Worm (Caenorhabditis elegans) whole organism, L4 larva: ENCODE measurements around the gene F40F11.3.

Experiments used
- F26F4.8 ChIP-seq: fragments of 200-800 bp; sonication (Bioruptor generic); conservative IDR thresholded peaks from 2 replicates; pipeline ENCODE4 v1.3.6; 2022; ENCODE audit warnings: missing genetic modification characterization, missing compliant biosample characterization
- F37D6.2 ChIP-seq: sonication (generic microtip); optimal IDR thresholded peaks from 2 replicates; lab custom pipeline; 2016; ENCODE audit warnings: mild to moderate bottlenecking, missing genetic modification characterization, missing compliant biosample characterization
- F44E2.7 ChIP-seq: fragments of 200-800 bp; sonication (Bioruptor generic); IDR thresholded peaks from 2 replicates; pipeline ENCODE4 v2.1.2; 2022; ENCODE audit warnings: missing genetic modification characterization, missing compliant biosample characterization
- T20F7.1 ChIP-seq: fragments of 200-800 bp; sonication (Bioruptor generic); optimal IDR thresholded peaks from 2 replicates; lab custom pipeline; 2018; ENCODE audit warnings: mild to moderate bottlenecking, missing genetic modification characterization, missing compliant biosample characterization
- T26A8.4 ChIP-seq: fragments of 200-800 bp; sonication (Bioruptor generic); IDR thresholded peaks from 2 replicates; pipeline ENCODE4 v1.3.6; 2022; ENCODE audit warnings: missing genetic modification characterization, missing compliant biosample characterization
- Y75B8A.6 ChIP-seq: fragments of 200-800 bp; sonication (Bioruptor generic); IDR thresholded peaks from 2 replicates; pipeline ENCODE4 v1.3.6; 2022; ENCODE audit warnings: missing genetic modification reagents, missing genetic modification characterization, missing compliant biosample characterization
- aha-1 ChIP-seq: fragments of 150-350 bp; peaks from one replicate; lab custom pipeline; 2014; ENCODE audit warnings: missing biosample characterization, missing genetic modification characterization
- ama-1 ChIP-seq: fragments of 150-350 bp; optimal IDR thresholded peaks from 2 replicates; lab custom pipeline; 2014; ENCODE audit warnings: inconsistent platforms, mixed read lengths
- arid-1 ChIP-seq: fragments of 200-800 bp; sonication (Bioruptor generic); conservative IDR thresholded peaks from 2 replicates; pipeline ENCODE4 v1.3.6; 2022; ENCODE audit warnings: missing genetic modification reagents, missing genetic modification characterization, missing compliant biosample characterization
- ceh-28 ChIP-seq: fragments of 150-350 bp; optimal IDR thresholded peaks from 2 replicates; lab custom pipeline; 2014; ENCODE audit warnings: missing biosample characterization, missing genetic modification reagents, missing genetic modification characterization
- ceh-44 ChIP-seq: fragments of 200-800 bp; sonication (Bioruptor generic); IDR thresholded peaks from 2 replicates; pipeline ENCODE4 v1.3.6; 2022; ENCODE audit warnings: missing genetic modification reagents, missing genetic modification characterization, missing compliant biosample characterization
- ceh-62 ChIP-seq: sonication (generic microtip); optimal IDR thresholded peaks from 2 replicates; lab custom pipeline; 2017; ENCODE audit warnings: missing biosample characterization, missing genetic modification characterization
- ces-1 ChIP-seq: fragments of 150-350 bp; sonication (generic microtip); optimal IDR thresholded peaks from 4 replicates; lab custom pipeline; 2014; ENCODE audit warnings: missing biosample characterization, missing genetic modification reagents, missing genetic modification characterization
- ctbp-1 ChIP-seq: fragments of 200-800 bp; sonication (Bioruptor generic); IDR thresholded peaks from 2 replicates; pipeline ENCODE4 v1.3.6; 2022; ENCODE audit warnings: missing genetic modification reagents, missing genetic modification characterization, missing compliant biosample characterization
- daf-16 ChIP-seq, 3 experiments: sonication (generic microtip); optimal IDR thresholded peaks; 2 replicates each; lab custom pipeline; 2016 to 2017; ENCODE audit warnings: missing genetic modification characterization in 3 of 3, missing genetic modification reagents in 3 of 3, mild to moderate bottlenecking in 2 of 3, missing compliant biosample characterization in 2 of 3, missing biosample characterization in 1 of 3, moderate library complexity in 1 of 3
- daf-8 ChIP-seq: fragments of 200-800 bp; sonication (Bioruptor generic); IDR thresholded peaks from 2 replicates; pipeline ENCODE4 v1.3.6; 2022; ENCODE audit warnings: missing genetic modification characterization, missing compliant biosample characterization
- dmd-6 ChIP-seq: fragments of 200-800 bp; sonication (Bioruptor generic); IDR thresholded peaks from 2 replicates; pipeline ENCODE4 v1.3.6; 2022; ENCODE audit warnings: missing genetic modification reagents, missing genetic modification characterization, missing compliant biosample characterization
- dmd-9 ChIP-seq: fragments of 200-800 bp; sonication (Bioruptor generic); IDR thresholded peaks from 2 replicates; pipeline ENCODE4 v1.3.6; 2022; ENCODE audit warnings: missing genetic modification reagents, missing genetic modification characterization, missing compliant biosample characterization
- egl-43 ChIP-seq: fragments of 200-800 bp; sonication (Bioruptor generic); IDR thresholded peaks from 2 replicates; pipeline ENCODE4 v1.3.6; 2022; ENCODE audit warnings: missing genetic modification reagents, missing genetic modification characterization, missing compliant biosample characterization
- fkh-10 ChIP-seq: fragments of 150-350 bp; optimal IDR thresholded peaks from 2 replicates; lab custom pipeline; 2014; ENCODE audit warnings: missing biosample characterization, missing genetic modification reagents, missing genetic modification characterization
- fos-1 ChIP-seq: fragments of 150-350 bp; optimal IDR thresholded peaks from 2 replicates; lab custom pipeline; 2014; ENCODE audit warnings: missing biosample characterization, missing genetic modification characterization
- gei-8 ChIP-seq: fragments of 200-800 bp; sonication (Bioruptor generic); optimal IDR thresholded peaks from 2 replicates; lab custom pipeline; 2018; ENCODE audit warnings: mild to moderate bottlenecking, missing genetic modification characterization, missing compliant biosample characterization
- hif-1 ChIP-seq, 2 experiments: sonication (generic microtip); optimal IDR thresholded peaks; 2 replicates each; lab custom pipeline; 2016 to 2017; ENCODE audit warnings: missing compliant biosample characterization in 2 of 2, missing genetic modification characterization in 2 of 2, missing genetic modification reagents in 2 of 2, missing genotype in 2 of 2, mild to moderate bottlenecking in 1 of 2
- hmg-1.1 ChIP-seq: fragments of 200-800 bp; sonication (Bioruptor generic); IDR thresholded peaks from 2 replicates; pipeline ENCODE4 v1.3.6; 2022; ENCODE audit warnings: missing genetic modification reagents, missing genetic modification characterization, missing compliant biosample characterization
- jun-1 ChIP-seq: fragments of 150-350 bp; optimal IDR thresholded peaks from 2 replicates; lab custom pipeline; 2014; ENCODE audit warnings: missing biosample characterization, missing genetic modification reagents, missing genetic modification characterization
- lin-1 ChIP-seq: fragments of 200-800 bp; sonication (Bioruptor generic); IDR thresholded peaks from 2 replicates; pipeline ENCODE4 v1.3.6; 2022; ENCODE audit warnings: missing genetic modification reagents, missing genetic modification characterization, missing compliant biosample characterization
- lin-13 ChIP-seq: fragments of 150-350 bp; optimal IDR thresholded peaks from 2 replicates; lab custom pipeline; 2014; ENCODE audit warnings: missing biosample characterization, missing genetic modification reagents, missing genetic modification characterization
- lin-29 ChIP-seq: fragments of 200-800 bp; sonication (Bioruptor generic); IDR thresholded peaks from 2 replicates; pipeline ENCODE4 v1.3.6; 2022; ENCODE audit warnings: missing genetic modification reagents, missing genetic modification characterization, missing compliant biosample characterization
- madf-5 ChIP-seq, 2 experiments: fragments of 200-800 bp; sonication (Bioruptor generic); IDR thresholded peaks; 2 replicates each; pipeline ENCODE4 v1.3.6; 2022; ENCODE audit warnings: missing compliant biosample characterization in 2 of 2, missing genetic modification characterization in 2 of 2
- madf-9 ChIP-seq: fragments of 200-800 bp; sonication (Bioruptor generic); conservative IDR thresholded peaks from 2 replicates; pipeline ENCODE4 v1.3.6; 2022; ENCODE audit warnings: missing genetic modification reagents, missing genetic modification characterization, missing compliant biosample characterization
- mxl-3 ChIP-seq: fragments of 200-800 bp; sonication (Bioruptor generic); optimal IDR thresholded peaks from 2 replicates; lab custom pipeline; 2018; ENCODE audit warnings: mild to moderate bottlenecking, missing genetic modification characterization, missing compliant biosample characterization
- nhr-102 ChIP-seq: sonication (generic microtip); optimal IDR thresholded peaks from 2 replicates; lab custom pipeline; 2016; ENCODE audit warnings: mild to moderate bottlenecking, missing genetic modification characterization, moderate library complexity, missing compliant biosample characterization
- nhr-28 ChIP-seq: fragments of 150-350 bp; optimal IDR thresholded peaks from 2 replicates; lab custom pipeline; 2014; ENCODE audit warnings: missing biosample characterization, missing genetic modification characterization
- nhr-41 ChIP-seq: fragments of 200-800 bp; sonication (Bioruptor generic); IDR thresholded peaks from 2 replicates; pipeline ENCODE4 v1.3.6; 2022; ENCODE audit warnings: missing genetic modification reagents, missing genetic modification characterization, missing compliant biosample characterization
- nhr-42 ChIP-seq: fragments of 200-800 bp; sonication (Bioruptor generic); IDR thresholded peaks from 2 replicates; pipeline ENCODE4 v1.3.6; 2022; ENCODE audit warnings: missing genetic modification characterization, missing compliant biosample characterization
- nhr-48 ChIP-seq: sonication (generic microtip); optimal IDR thresholded peaks from 2 replicates; lab custom pipeline; 2016; ENCODE audit warnings: mild to moderate bottlenecking, missing genetic modification characterization, missing compliant biosample characterization
- nhr-77 ChIP-seq: fragments of 150-350 bp; optimal IDR thresholded peaks from 2 replicates; lab custom pipeline; 2014; ENCODE audit warnings: missing biosample characterization, missing genetic modification characterization
- pha-4 ChIP-seq, 2 experiments: fragments of 150-350 bp in 1 of 2; fragments of 200-800 bp in 1 of 2; sonication (Bioruptor generic) in 1 of 2; IDR thresholded peaks in 1 of 2; optimal IDR thresholded peaks in 1 of 2; 2 replicates each; pipeline versions ENCODE4 v1.3.6 to Lab custom; 2014 to 2022; ENCODE audit warnings: missing genetic modification characterization in 2 of 2, missing genetic modification reagents in 2 of 2, missing biosample characterization in 1 of 2, missing compliant biosample characterization in 1 of 2
- sdz-12 ChIP-seq: fragments of 200-800 bp; sonication (Bioruptor generic); optimal IDR thresholded peaks from 2 replicates; lab custom pipeline; 2018; ENCODE audit warnings: mild to moderate bottlenecking, missing genetic modification characterization, missing compliant biosample characterization
- skn-1 ChIP-seq: fragments of 150-350 bp; optimal IDR thresholded peaks from 2 replicates; lab custom pipeline; 2014; ENCODE audit warnings: missing biosample characterization, missing genetic modification characterization
- snpc-1.2 ChIP-seq: fragments of 200-800 bp; sonication (Bioruptor generic); IDR thresholded peaks from 2 replicates; pipeline ENCODE4 v1.3.6; 2022; ENCODE audit warnings: missing genetic modification reagents, missing genetic modification characterization, missing compliant biosample characterization
- snpc-4 ChIP-seq: fragments of 150-350 bp; optimal IDR thresholded peaks from 2 replicates; lab custom pipeline; 2014; ENCODE audit warnings: missing biosample characterization, missing genetic modification characterization
- tra-1 ChIP-seq: fragments of 200-800 bp; sonication (Bioruptor generic); IDR thresholded peaks from 2 replicates; pipeline ENCODE4 v1.3.6; 2022; ENCODE audit warnings: missing genetic modification reagents, missing genetic modification characterization, missing compliant biosample characterization
- unc-130 ChIP-seq: sonication (generic microtip); optimal IDR thresholded peaks from 2 replicates; lab custom pipeline; 2016; ENCODE audit warnings: missing genetic modification reagents, missing genetic modification characterization, missing compliant biosample characterization
- unc-39 ChIP-seq: sonication (generic microtip); optimal IDR thresholded peaks from 2 replicates; lab custom pipeline; 2017; ENCODE audit warnings: missing biosample characterization, missing genetic modification characterization
- unc-62 ChIP-seq, 3 experiments: fragments of 150-350 bp in 1 of 3; sonication (generic microtip); optimal IDR thresholded peaks in 2 of 3; peaks in 1 of 3; 1 replicate in 1 of 3; 2 replicates in 2 of 3; lab custom pipeline; 2014 to 2017; ENCODE audit warnings: missing biosample characterization in 3 of 3, missing genetic modification characterization in 3 of 3, missing genetic modification reagents in 3 of 3, missing genotype in 1 of 3
- zag-1 ChIP-seq: fragments of 150-350 bp; optimal IDR thresholded peaks from 2 replicates; lab custom pipeline; 2014; ENCODE audit warnings: missing biosample characterization, missing genetic modification characterization
- ztf-7 ChIP-seq: fragments of 150-350 bp; optimal IDR thresholded peaks from 2 replicates; lab custom pipeline; 2014; ENCODE audit warnings: missing biosample characterization, missing genetic modification characterization

The F40F11.3 gene

ce11 chrIV:11593415-11594190, at the start of gene F40F11.3:
F40F11.3 (minus strand) TSS chrIV:11594003.
- TF ChIP-seq snpc-4, result no peak
- TF ChIP-seq nhr-48 (tag; lab: Kevin White, UChicago), result peak; percentile 65
- TF ChIP-seq fos-1 (tag; lab: Kevin White, UChicago), result no peak
- TF ChIP-seq ceh-28, result peak; percentile 41
- TF ChIP-seq pha-4 (GFP tag; IDR thresholded peaks at IDR 0.05; lab: Robert Waterston, UW), result peak; percentile 30; the same call in 1 of the 2 replicates
- TF ChIP-seq pha-4 (tag; optimal IDR thresholded peaks at IDR 0.05; lab: Kevin White, UChicago), result peak; percentile 62
- TF ChIP-seq skn-1 (tag; lab: Kevin White, UChicago), result no peak
- TF ChIP-seq Y75B8A.6 (GFP tag; lab: Robert Waterston, UW), result no peak
- peak; percentile 76 for TF ChIP-seq dmd-6 (GFP tag; lab: Robert Waterston, UW)
- TF ChIP-seq sdz-12 (GFP tag; lab: Kevin White, UChicago), result no peak
- peak; percentile 17 for TF ChIP-seq nhr-77 (tag; lab: Kevin White, UChicago)
- TF ChIP-seq arid-1 (GFP tag; lab: Robert Waterston, UW), result peak; percentile 73
- TF ChIP-seq T26A8.4 (GFP tag; lab: Robert Waterston, UW), result peak; percentile 74
- no peak; the same call in 1 of the 2 replicates for TF ChIP-seq madf-9
- TF ChIP-seq ztf-7 (tag; lab: Kevin White, UChicago), result peak; percentile 62
- TF ChIP-seq jun-1 (tag; lab: Kevin White, UChicago), result peak; percentile 28
- peak; percentile 79 for TF ChIP-seq T20F7.1 (GFP tag; lab: Kevin White, UChicago)
- peak; percentile 74 for TF ChIP-seq ctbp-1 (GFP tag; lab: Robert Waterston, UW)
- peak; percentile 96 for TF ChIP-seq aha-1 (tag; lab: Kevin White, UChicago)
- TF ChIP-seq nhr-102 (tag; lab: Kevin White, UChicago), result peak; percentile 34
- peak; percentile 49 to 64 for TF ChIP-seq daf-16 (GFP tag; optimal IDR thresholded peaks at IDR 0.05; lab: Kevin White, UChicago)
- TF ChIP-seq daf-16 (tag; optimal IDR thresholded peaks at IDR 0.05; lab: Kevin White, UChicago), result peak; percentile 78
- TF ChIP-seq unc-130, result no peak
- TF ChIP-seq nhr-41 (GFP tag; lab: Robert Waterston, UW), result peak; percentile 63; the same call in 1 of the 2 replicates
- peak; percentile 87 for TF ChIP-seq mxl-3 (GFP tag; lab: Kevin White, UChicago)
- TF ChIP-seq F37D6.2 (tag; lab: Kevin White, UChicago), result peak; percentile 68
- TF ChIP-seq ama-1 (lab: Kevin White, UChicago), result no peak
- TF ChIP-seq ces-1 (GFP tag; lab: Kevin White, UChicago), result peak; percentile 56
- peak in 1 of 2 experiments; percentile 99 for TF ChIP-seq unc-62 (GFP tag; optimal IDR thresholded peaks at IDR 0.05 in 1 of 2; lab: Kevin White, UChicago)
- no peak for TF ChIP-seq unc-62 (tag; optimal IDR thresholded peaks at IDR 0.05; lab: Kevin White, UChicago)
- TF ChIP-seq F44E2.7 (GFP tag; lab: Robert Waterston, UW), result no peak
- TF ChIP-seq hmg-1.1 (GFP tag; lab: Robert Waterston, UW), result peak; percentile 95
- TF ChIP-seq tra-1, result peak; percentile 72
- TF ChIP-seq egl-43 (GFP tag; lab: Robert Waterston, UW), result peak; percentile 47; the same call in 1 of the 2 replicates
- TF ChIP-seq fkh-10 (GFP tag; lab: Kevin White, UChicago), result peak; percentile 81
- no peak for TF ChIP-seq madf-5 (GFP tag; IDR thresholded peaks at IDR 0.05; lab: Robert Waterston, UW)
- TF ChIP-seq gei-8, result peak; percentile 59
- TF ChIP-seq ceh-62 (tag; lab: Kevin White, UChicago), result no peak
- no peak for TF ChIP-seq zag-1 (tag; lab: Kevin White, UChicago)
- TF ChIP-seq hif-1 (tag; optimal IDR thresholded peaks at IDR 0.05; lab: Kevin White, UChicago), result peak; percentile 15 to 75
- TF ChIP-seq nhr-28 (tag; lab: Kevin White, UChicago), result peak; percentile 85
- TF ChIP-seq lin-13 (GFP tag; lab: Kevin White, UChicago), result no peak
- peak; percentile 64; the same call in 1 of the 2 replicates for TF ChIP-seq nhr-42
- TF ChIP-seq daf-8, result no peak
- 0 out of 2 replicates have a peak, but pooled peaks have one; percentile 8 for TF ChIP-seq ceh-44 (GFP tag; lab: Robert Waterston, UW)
- TF ChIP-seq lin-1 (GFP tag; lab: Robert Waterston, UW), result no peak; the same call in 1 of the 2 replicates
- peak; percentile 33; the same call in 1 of the 2 replicates for TF ChIP-seq dmd-9
- TF ChIP-seq snpc-1.2 (GFP tag; lab: Robert Waterston, UW), result peak; percentile 24
- no peak for TF ChIP-seq unc-39 (tag; lab: Kevin White, UChicago)
- TF ChIP-seq lin-29 (GFP tag; lab: Robert Waterston, UW), result no peak
- no peak for TF ChIP-seq F26F4.8 (GFP tag; lab: Robert Waterston, UW)
